Worm (Caenorhabditis elegans): ENCODE results near the gene hog-1.

DNA sequence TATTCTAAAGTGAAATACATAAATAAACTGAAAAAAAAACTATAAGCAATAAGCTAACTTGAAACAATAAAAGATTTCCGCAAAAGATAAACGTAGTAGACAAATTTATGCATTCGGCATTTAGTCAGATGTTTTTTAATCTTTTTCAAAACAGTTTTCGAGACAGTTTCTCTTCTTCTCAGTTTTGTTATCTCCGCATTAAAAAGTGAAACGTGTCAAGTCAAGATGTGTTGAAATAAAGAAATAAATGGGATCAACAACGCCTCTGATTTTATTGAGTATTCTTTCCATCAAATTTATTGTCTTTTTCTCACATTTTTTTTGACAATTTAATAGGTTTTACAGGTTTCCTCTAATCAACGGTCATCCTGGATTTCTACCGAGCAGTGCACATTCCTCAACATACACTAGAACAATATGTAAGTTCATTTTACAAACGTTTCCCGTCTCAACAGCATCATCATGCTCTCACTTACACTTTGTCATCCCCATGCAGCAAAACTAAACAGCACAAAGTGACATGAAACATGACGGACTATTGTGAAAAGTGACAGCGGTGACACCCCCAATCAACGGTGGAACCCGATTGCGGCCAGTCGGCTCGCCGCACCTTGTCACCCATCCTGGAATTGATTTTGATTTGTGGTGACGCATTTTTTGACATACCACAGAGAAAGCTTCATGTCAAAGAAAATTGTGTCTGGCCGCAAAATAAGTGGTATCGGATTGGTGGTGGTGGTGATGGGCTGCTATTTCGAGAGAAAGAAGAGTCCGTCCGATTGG lies 580 bp upstream of the hog-1 start:
- no peak for TF ChIP-seq pqm-1 (tag; optimal IDR thresholded peaks at IDR 0.05)
- no peak for TF ChIP-seq skn-1 (tag; optimal IDR thresholded peaks at IDR 0.05)
